Fruit fly (Drosophila melanogaster) whole organism, embryonic: ENCODE measurements around the gene CG11811.
A peak's percentile ranks its signal among the peaks of the same experiment; 100 is the strongest.

Experiments used
- ATbp ChIP-seq: fragments of 200-800 bp; sonication (Bioruptor generic); optimal IDR thresholded peaks from 2 replicates; lab custom pipeline; 2017; ENCODE audit warnings: missing biosample characterization, mild to moderate bottlenecking, missing genetic modification characterization, missing genetic modification reagents
- Adf1 ChIP-seq: fragments of 200-800 bp; sonication (Bioruptor generic); IDR thresholded peaks from 2 replicates; pipeline ENCODE4 v1.3.6; 2022; ENCODE audit warnings: missing biosample characterization, missing genetic modification characterization
- Awh ChIP-seq: fragments of 200-800 bp; sonication (Bioruptor generic); IDR thresholded peaks from 2 replicates; pipeline ENCODE4, ENCODE4 v1.3.6; 2022; ENCODE audit warnings: missing biosample characterization, missing genetic modification characterization
- CG10654 ChIP-seq: fragments of 200-800 bp; sonication (Bioruptor generic); optimal IDR thresholded peaks from 2 replicates; lab custom pipeline; 2016; ENCODE audit warnings: missing biosample characterization, missing genetic modification characterization
- CG11247 ChIP-seq: fragments of 200-800 bp; sonication (Bioruptor generic); IDR thresholded peaks from 2 replicates; pipeline ENCODE4 v1.3.6; 2022; ENCODE audit warnings: missing biosample characterization, missing genetic modification characterization
- CG13296 ChIP-seq: fragments of 200-800 bp; sonication (Bioruptor generic); optimal IDR thresholded peaks from 3 replicates; lab custom pipeline; 2018; ENCODE audit warnings: missing biosample characterization, mild to moderate bottlenecking, missing genetic modification characterization
- CG13894 ChIP-seq: fragments of 200-800 bp; sonication (Bioruptor generic); optimal IDR thresholded peaks from 3 replicates; lab custom pipeline; 2018; ENCODE audit warnings: missing biosample characterization, mild to moderate bottlenecking, missing genetic modification characterization, moderate library complexity
- CG14860 ChIP-seq: fragments of 200-800 bp; sonication (Bioruptor generic); IDR thresholded peaks from 3 replicates; pipeline ENCODE4 v1.3.6; 2022; ENCODE audit warnings: missing biosample characterization, missing genetic modification characterization; ENCODE audit not compliant: partially characterized antibody
- CG15514 ChIP-seq: fragments of 200-800 bp; sonication (Bioruptor generic); optimal IDR thresholded peaks from 3 replicates; lab custom pipeline; 2017; ENCODE audit warnings: missing biosample characterization, missing genetic modification characterization, mild to moderate bottlenecking, moderate library complexity, missing genetic modification reagents
- CG16813 ChIP-seq: fragments of 200-800 bp; sonication (Bioruptor generic); IDR thresholded peaks from 3 replicates; pipeline ENCODE4 v1.3.6; 2022; ENCODE audit warnings: missing biosample characterization, missing genetic modification characterization; ENCODE audit not compliant: partially characterized antibody
- CG17385 ChIP-seq: fragments of 200-800 bp; sonication (Bioruptor generic); optimal IDR thresholded peaks from 3 replicates; lab custom pipeline; 2018; ENCODE audit warnings: missing biosample characterization, mild to moderate bottlenecking, missing genetic modification characterization
- CG1792 ChIP-seq: fragments of 200-800 bp; sonication (Bioruptor generic); optimal IDR thresholded peaks from 2 replicates; lab custom pipeline; 2016; ENCODE audit warnings: missing biosample characterization, missing genetic modification characterization
- CG3065 ChIP-seq: fragments of 200-800 bp; sonication (Bioruptor generic); optimal IDR thresholded peaks from 2 replicates; lab custom pipeline; 2016; ENCODE audit warnings: missing biosample characterization, missing genetic modification characterization
- CG32767 ChIP-seq: fragments of 200-800 bp; sonication (Bioruptor generic); IDR thresholded peaks from 2 replicates; pipeline ENCODE4 v1.3.6; 2022; ENCODE audit warnings: missing biosample characterization, missing genetic modification characterization
- CG6689 ChIP-seq: fragments of 200-800 bp; sonication (Bioruptor generic); IDR thresholded peaks from 2 replicates; pipeline ENCODE4 v1.3.6; 2022; ENCODE audit warnings: missing biosample characterization, missing genetic modification characterization
- CG6791 ChIP-seq: fragments of 200-800 bp; sonication (Bioruptor generic); IDR thresholded peaks from 3 replicates; pipeline ENCODE4 v1.3.6; 2022; ENCODE audit warnings: missing biosample characterization, missing genetic modification characterization; ENCODE audit not compliant: partially characterized antibody
- CG7271 ChIP-seq: fragments of 200-800 bp; sonication (Bioruptor generic); optimal IDR thresholded peaks from 2 replicates; lab custom pipeline; 2018; ENCODE audit warnings: missing biosample characterization, mild to moderate bottlenecking, missing genetic modification characterization, moderate library complexity
- CG8281 ChIP-seq: fragments of 200-800 bp; sonication (Bioruptor generic); optimal IDR thresholded peaks from 2 replicates; lab custom pipeline; 2018; ENCODE audit warnings: missing biosample characterization, mild to moderate bottlenecking, missing genetic modification characterization, moderate library complexity
- CG8924 ChIP-seq: fragments of 200-800 bp; optimal IDR thresholded peaks from 3 replicates; lab custom pipeline; 2019; ENCODE audit warnings: missing biosample characterization, mild to moderate bottlenecking, missing genetic modification characterization, moderate library complexity
- CG9817 ChIP-seq: fragments of 200-800 bp; sonication (Bioruptor generic); optimal IDR thresholded peaks from 2 replicates; lab custom pipeline; 2018; ENCODE audit warnings: missing biosample characterization, mild to moderate bottlenecking, missing genetic modification characterization, moderate library complexity
- Dad ChIP-seq: fragments of 200-800 bp; sonication (Bioruptor generic); optimal IDR thresholded peaks from 3 replicates; lab custom pipeline; 2016; ENCODE audit warnings: missing biosample characterization, missing genetic modification characterization
- Dbx ChIP-seq: fragments of 200-800 bp; sonication (Bioruptor generic); IDR thresholded peaks from 3 replicates; pipeline ENCODE4 v1.3.6; 2022; ENCODE audit warnings: missing biosample characterization, missing genetic modification characterization
- Fer2 ChIP-seq: fragments of 200-800 bp; sonication (Bioruptor generic); optimal IDR thresholded peaks from 2 replicates; lab custom pipeline; 2018; ENCODE audit warnings: missing biosample characterization, mild to moderate bottlenecking, missing genetic modification characterization, moderate library complexity
- Hey ChIP-seq: fragments of 200-800 bp; sonication (Bioruptor generic); optimal IDR thresholded peaks from 3 replicates; lab custom pipeline; 2018; ENCODE audit warnings: missing biosample characterization, mild to moderate bottlenecking, missing genetic modification characterization
- Hmr ChIP-seq: fragments of 200-800 bp; sonication (Bioruptor generic); optimal IDR thresholded peaks from 3 replicates; lab custom pipeline; 2017; ENCODE audit warnings: mild to moderate bottlenecking, missing biosample characterization, missing genetic modification reagents, missing genetic modification characterization
- Max ChIP-seq: fragments of 200-800 bp; sonication (Bioruptor generic); optimal IDR thresholded peaks from 2 replicates; lab custom pipeline; 2016; ENCODE audit warnings: missing biosample characterization, mild to moderate bottlenecking, missing genetic modification characterization
- Med ChIP-seq: fragments of 200-800 bp; sonication (Bioruptor generic); peaks from one replicate; lab custom pipeline; 2016; ENCODE audit warnings: missing biosample characterization, missing genetic modification characterization, mild to moderate bottlenecking, inconsistent platforms, moderate library complexity
- NC2β ChIP-seq: fragments of 200-800 bp; sonication (Bioruptor generic); optimal IDR thresholded peaks from 2 replicates; lab custom pipeline; 2016; ENCODE audit warnings: missing biosample characterization, missing genetic modification characterization
- Rfx ChIP-seq: fragments of 200-800 bp; sonication (Bioruptor generic); IDR thresholded peaks from 2 replicates; pipeline ENCODE4 v1.3.6; 2022; ENCODE audit warnings: missing biosample characterization, missing genetic modification characterization
- YL-1 ChIP-seq: fragments of 200-800 bp; sonication (Bioruptor generic); optimal IDR thresholded peaks from 3 replicates; lab custom pipeline; 2017; ENCODE audit warnings: missing biosample characterization, mild to moderate bottlenecking, missing genetic modification characterization
- abd-A ChIP-seq: fragments of 200-800 bp; sonication (Bioruptor generic); optimal IDR thresholded peaks from 3 replicates; lab custom pipeline; 2019; ENCODE audit warnings: missing biosample characterization, mild to moderate bottlenecking, missing genetic modification characterization, moderate library complexity
- ato ChIP-seq: fragments of 200-800 bp; sonication (Bioruptor generic); IDR thresholded peaks from 2 replicates; pipeline ENCODE4 v1.3.6; 2022; ENCODE audit warnings: missing biosample characterization, missing genetic modification characterization; ENCODE audit not compliant: partially characterized antibody
- cad ChIP-seq: fragments of >200 bp; optimal IDR thresholded peaks from 2 replicates; lab custom pipeline; 2017; ENCODE audit warnings: missing biosample characterization, missing genetic modification characterization
- cato ChIP-seq: fragments of 200-800 bp; sonication (Bioruptor generic); optimal IDR thresholded peaks from 2 replicates; lab custom pipeline; 2016; ENCODE audit warnings: missing biosample characterization, missing genetic modification characterization, borderline replicate concordance
- chm ChIP-seq: fragments of 200-800 bp; sonication (Bioruptor generic); IDR thresholded peaks from 2 replicates; pipeline ENCODE4 v1.3.6; 2022; ENCODE audit warnings: missing biosample characterization, missing genetic modification characterization
- ci ChIP-seq: fragments of 200-800 bp; sonication (Bioruptor generic); IDR thresholded peaks from 3 replicates; pipeline ENCODE4 v1.3.6; 2022; ENCODE audit warnings: missing biosample characterization, missing genetic modification characterization
- crol ChIP-seq: fragments of 200-800 bp; sonication (Bioruptor generic); IDR thresholded peaks from 2 replicates; pipeline ENCODE4 v1.3.6; 2022; ENCODE audit warnings: missing biosample characterization, missing genetic modification characterization
- fu2 ChIP-seq: fragments of 200-800 bp; sonication (Bioruptor generic); optimal IDR thresholded peaks from 2 replicates; lab custom pipeline; 2016; ENCODE audit warnings: missing biosample characterization, missing genetic modification characterization
- scrt ChIP-seq: fragments of 200-800 bp; sonication (Bioruptor generic); optimal IDR thresholded peaks from 2 replicates; lab custom pipeline; 2018; ENCODE audit warnings: missing biosample characterization, mild to moderate bottlenecking, missing genetic modification characterization, moderate library complexity
- sqz ChIP-seq: fragments of 200-800 bp; sonication (Bioruptor generic); optimal IDR thresholded peaks from 3 replicates; lab custom pipeline; 2018; ENCODE audit warnings: missing biosample characterization, mild to moderate bottlenecking, missing genetic modification characterization
- sr ChIP-seq: fragments of 200-800 bp; sonication (Bioruptor generic); IDR thresholded peaks from 3 replicates; pipeline ENCODE4 v1.3.6; 2022; ENCODE audit warnings: missing biosample characterization, missing genetic modification characterization
- tna ChIP-seq: fragments of 200-800 bp; sonication (Bioruptor generic); IDR thresholded peaks from 2 replicates; pipeline ENCODE4 v1.3.6; 2022; ENCODE audit warnings: missing biosample characterization, missing genetic modification characterization; ENCODE audit not compliant: partially characterized antibody
- vnd ChIP-seq: fragments of 200-800 bp; sonication (Bioruptor generic); IDR thresholded peaks from 3 replicates; pipeline ENCODE4 v1.3.6; 2022; ENCODE audit warnings: missing biosample characterization, missing genetic modification characterization; ENCODE audit not compliant: partially characterized antibody

The CG11811 gene

dm6 chr3L:10669592-10670400, 21.0 kb upstream of the CG11811 start (continued):
- TF ChIP-seq fu2 (GFP tag; lab: Kevin White, UChicago) (no peak), CG14860 (no peak), CG6791 (GFP tag; lab: Robert Waterston, UW) (no peak), vnd (no peak), CG13296 (GFP tag; lab: Kevin White, UChicago) (no peak), Dad (GFP tag; lab: Kevin White, UChicago) (no peak), CG8281 (no peak), CG10654 (GFP tag; lab: Kevin White, UChicago) (no peak), CG1792 (no peak), Awh (GFP tag; lab: Robert Waterston, UW) (no peak)

- TF ChIP-seq YL-1 (GFP tag; lab: Kevin White, UChicago), result no peak
- no peak for TF ChIP-seq tna (GFP tag; lab: Robert Waterston, UW)
- peak; percentile 15 for TF ChIP-seq Med (GFP tag; lab: Kevin White, UChicago)
- TF ChIP-seq CG17385 (GFP tag; lab: Kevin White, UChicago), result peak; percentile 22
- 0 out of 2 replicates have a peak, but pooled peaks have one; percentile 32 for TF ChIP-seq chm (GFP tag; lab: Robert Waterston, UW)
- peak; percentile 39 for TF ChIP-seq Hey (tag; lab: Kevin White, UChicago)
- TF ChIP-seq Hmr (GFP tag; lab: Kevin White, UChicago), result peak; percentile 19
- TF ChIP-seq CG32767 (GFP tag; lab: Robert Waterston, UW), result peak; percentile 68; the same call in 1 of the 2 replicates
- TF ChIP-seq sqz (GFP tag; lab: Kevin White, UChicago), result peak; percentile 11
- 0 out of 3 replicates have a peak, but pooled peaks have one; percentile 30 for TF ChIP-seq ci (GFP tag; lab: Robert Waterston, UW)
- no peak for TF ChIP-seq CG9817 (tag; lab: Kevin White, UChicago)
- peak; percentile 90 for TF ChIP-seq crol (GFP tag; lab: Robert Waterston, UW)
- TF ChIP-seq Adf1, result peak; percentile 42; the same call in 1 of the 2 replicates
- no peak for TF ChIP-seq CG6689 (GFP tag; lab: Robert Waterston, UW)
- TF ChIP-seq CG8924, result no peak
- TF ChIP-seq CG16813 (GFP tag; lab: Robert Waterston, UW), result no peak
- TF ChIP-seq cato, result no peak
- no peak for TF ChIP-seq Max (GFP tag; lab: Kevin White, UChicago)
- TF ChIP-seq CG11247 (GFP tag; lab: Robert Waterston, UW), result no peak
- no peak for TF ChIP-seq CG15514 (GFP tag; lab: Kevin White, UChicago)
- peak; percentile 5; the same call in 1 of the 2 replicates for TF ChIP-seq Rfx (GFP tag; lab: Robert Waterston, UW)
- no peak for TF ChIP-seq ato (GFP tag; lab: Robert Waterston, UW)
- no peak for TF ChIP-seq CG7271
- TF ChIP-seq Fer2, result no peak
- TF ChIP-seq abd-A, result peak; percentile 87
- no peak for TF ChIP-seq ATbp
- 0 out of 3 replicates have a peak, but pooled peaks have one; percentile 21 for TF ChIP-seq Dbx (GFP tag; lab: Robert Waterston, UW)
- peak; percentile 50 for TF ChIP-seq CG13894 (tag; lab: Kevin White, UChicago)
- peak; percentile 49; the same call in 2 of the 3 replicates for TF ChIP-seq sr
- TF ChIP-seq cad, result no peak
- no peak for TF ChIP-seq scrt (GFP tag; lab: Kevin White, UChicago)
- no peak for TF ChIP-seq CG3065
- TF ChIP-seq NC2β, result no peak
Measured at dm6 chr3L:10672540-10672939, 18.3 kb upstream of the CG11811 start.
